Fruit fly (Drosophila melanogaster): Measurements from ENCODE around the gene Gr63a.

Gr63a gene

dm6 chr3L:3885933-3886332 lies 10.5 kb downstream of the Gr63a start:
- TF ChIP-seq CG17806 (tag; optimal IDR thresholded peaks at IDR 0.05) (no peak), CG12605 (GFP tag; IDR thresholded peaks at IDR 0.05) (no peak), CG10348 (GFP tag; IDR thresholded peaks at IDR 0.05) (no peak), gl (tag; optimal IDR thresholded peaks at IDR 0.05) (no peak), Ets98B (GFP tag; IDR thresholded peaks at IDR 0.05) (no peak), fd96Ca (GFP tag; IDR thresholded peaks at IDR 0.05) (no peak), CG32121 (GFP tag; IDR thresholded peaks at IDR 0.05) (no peak), Snoo (tag; optimal IDR thresholded peaks at IDR 0.05) (no peak), CG8301 (tag; optimal IDR thresholded peaks at IDR 0.05) (no peak), Pif1A (GFP tag; optimal IDR thresholded peaks at IDR 0.05) (no peak), EcR (GFP tag; optimal IDR thresholded peaks at IDR 0.05) (no peak), CG34367 (tag; optimal IDR thresholded peaks at IDR 0.05) (no peak), CG13204 (GFP tag; optimal IDR thresholded peaks at IDR 0.05) (no peak), CG15710 (tag; optimal IDR thresholded peaks at IDR 0.05) (no peak), rn (GFP tag; IDR thresholded peaks at IDR 0.05) (no peak), CG8159 (tag; optimal IDR thresholded peaks at IDR 0.05) (no peak), Pif1B (GFP tag; optimal IDR thresholded peaks at IDR 0.05) (no peak)

dm6 chr3L:3882046-3882445 lies 14.4 kb downstream of the Gr63a start:
- no peak for TF ChIP-seq gl (tag; optimal IDR thresholded peaks at IDR 0.05)
- no peak for TF ChIP-seq CG17806 (tag; optimal IDR thresholded peaks at IDR 0.05)
- no peak for TF ChIP-seq CG32121 (GFP tag; IDR thresholded peaks at IDR 0.05)
- TF ChIP-seq CG10348 (GFP tag; IDR thresholded peaks at IDR 0.05): no peak
- no peak for TF ChIP-seq Pif1B (GFP tag; optimal IDR thresholded peaks at IDR 0.05)
- TF ChIP-seq CG9948 (tag; optimal IDR thresholded peaks at IDR 0.05): no peak
- no peak for TF ChIP-seq D1 (tag; optimal IDR thresholded peaks at IDR 0.05)
- TF ChIP-seq EcR (GFP tag; optimal IDR thresholded peaks at IDR 0.05): no peak
- TF ChIP-seq CG4496 (GFP tag; IDR thresholded peaks at IDR 0.05): no peak

- TF ChIP-seq CG34367 (tag; optimal IDR thresholded peaks at IDR 0.05): peak; percentile 65
- TF ChIP-seq CG12605 (GFP tag; IDR thresholded peaks at IDR 0.05): peak; percentile 98
- peak; percentile 77 for TF ChIP-seq CG13204 (GFP tag; optimal IDR thresholded peaks at IDR 0.05)
- peak; percentile 94 for TF ChIP-seq CG4496 (GFP tag; IDR thresholded peaks at IDR 0.05)
- peak; percentile 16 for TF ChIP-seq D1 (tag; optimal IDR thresholded peaks at IDR 0.05)
- TF ChIP-seq Snoo (tag; optimal IDR thresholded peaks at IDR 0.05): peak; percentile 76
- TF ChIP-seq gl (tag; optimal IDR thresholded peaks at IDR 0.05): peak; percentile 91
- TF ChIP-seq fd96Ca (GFP tag; IDR thresholded peaks at IDR 0.05): peak; percentile 90
- TF ChIP-seq CG15710 (tag; optimal IDR thresholded peaks at IDR 0.05): peak; percentile 69
- peak; percentile 71 for TF ChIP-seq CG14655 (GFP tag; optimal IDR thresholded peaks at IDR 0.05)
- no peak for TF ChIP-seq EcR (GFP tag; optimal IDR thresholded peaks at IDR 0.05)
- peak; percentile 56 for TF ChIP-seq CG8301 (tag; optimal IDR thresholded peaks at IDR 0.05)
- TF ChIP-seq rn (GFP tag; IDR thresholded peaks at IDR 0.05): peak; percentile 80
- TF ChIP-seq CG32121 (GFP tag; IDR thresholded peaks at IDR 0.05): peak; percentile 92
- TF ChIP-seq CG17806 (tag; optimal IDR thresholded peaks at IDR 0.05): peak; percentile 64
- peak; percentile 71 for TF ChIP-seq CG8159 (tag; optimal IDR thresholded peaks at IDR 0.05)
- TF ChIP-seq Pif1A (GFP tag; optimal IDR thresholded peaks at IDR 0.05): peak; percentile 85
- peak; percentile 92 for TF ChIP-seq Ets98B (GFP tag; IDR thresholded peaks at IDR 0.05)
- peak; percentile 78 for TF ChIP-seq Pif1B (GFP tag; optimal IDR thresholded peaks at IDR 0.05)
- peak; percentile 53 for TF ChIP-seq CG9948 (tag; optimal IDR thresholded peaks at IDR 0.05)
- no peak for TF ChIP-seq CG10348 (GFP tag; IDR thresholded peaks at IDR 0.05)
Observed at dm6 chr3L:3878734-3879310, 17.6 kb downstream of the Gr63a start.

dm6 chr3L:3876861-3877260 lies 19.5 kb downstream of the Gr63a start:
- TF ChIP-seq CG4496 (GFP tag; IDR thresholded peaks at IDR 0.05) (0 out of 3 replicates have a peak, but pooled peaks have one; percentile 27), CG14655 (GFP tag; optimal IDR thresholded peaks at IDR 0.05) (no peak)

dm6 chr3L:3875996-3876395 lies 20.4 kb downstream of the Gr63a start:
- no peak for TF ChIP-seq gl (tag; optimal IDR thresholded peaks at IDR 0.05)
- no peak for TF ChIP-seq Snoo (tag; optimal IDR thresholded peaks at IDR 0.05)
- no peak for TF ChIP-seq CG34367 (tag; optimal IDR thresholded peaks at IDR 0.05)
- no peak for TF ChIP-seq CG15710 (tag; optimal IDR thresholded peaks at IDR 0.05)
- TF ChIP-seq Pif1B (GFP tag; optimal IDR thresholded peaks at IDR 0.05): no peak
- TF ChIP-seq CG8159 (tag; optimal IDR thresholded peaks at IDR 0.05): no peak
- TF ChIP-seq CG14655 (GFP tag; optimal IDR thresholded peaks at IDR 0.05): no peak
- TF ChIP-seq CG12605 (GFP tag; IDR thresholded peaks at IDR 0.05): no peak
- no peak for TF ChIP-seq CG17806 (tag; optimal IDR thresholded peaks at IDR 0.05)
- TF ChIP-seq D1 (tag; optimal IDR thresholded peaks at IDR 0.05): no peak
- TF ChIP-seq CG9948 (tag; optimal IDR thresholded peaks at IDR 0.05): no peak
- no peak for TF ChIP-seq CG8301 (tag; optimal IDR thresholded peaks at IDR 0.05)
- TF ChIP-seq CG13204 (GFP tag; optimal IDR thresholded peaks at IDR 0.05): no peak

- no peak for TF ChIP-seq Pif1B (GFP tag; optimal IDR thresholded peaks at IDR 0.05)
- no peak for TF ChIP-seq CG32121 (GFP tag; IDR thresholded peaks at IDR 0.05)
- no peak for TF ChIP-seq Ets98B (GFP tag; IDR thresholded peaks at IDR 0.05)
- no peak for TF ChIP-seq gl (tag; optimal IDR thresholded peaks at IDR 0.05)
- TF ChIP-seq CG8301 (tag; optimal IDR thresholded peaks at IDR 0.05): no peak
- TF ChIP-seq CG8159 (tag; optimal IDR thresholded peaks at IDR 0.05): no peak
Observed at dm6 chr3L:3875004-3875403, 21.4 kb downstream of the Gr63a start.

Measured in whole organism, pupa.